Worm (Caenorhabditis elegans): ENCODE results near the gene lbp-3.

- no peak for TF ChIP-seq lsy-2 (tag; optimal IDR thresholded peaks at IDR 0.05)
- TF ChIP-seq nhr-237 (tag; optimal IDR thresholded peaks at IDR 0.05) = no peak
- TF ChIP-seq unc-62 (GFP tag; optimal IDR thresholded peaks at IDR 0.05) = no peak
- TF ChIP-seq unc-120 (tag; optimal IDR thresholded peaks at IDR 0.05; ENCODE audit: poor library complexity, severe bottlenecking) = no peak
- no peak for TF ChIP-seq nhr-28 (tag; optimal IDR thresholded peaks at IDR 0.05)
- TF ChIP-seq ztf-11 (tag; optimal IDR thresholded peaks at IDR 0.05) = no peak
- no peak for TF ChIP-seq lin-13 (tag; optimal IDR thresholded peaks at IDR 0.05)
- TF ChIP-seq pha-4 (tag; optimal IDR thresholded peaks at IDR 0.05) = peak; percentile 88
Observed at ce11 chrX:3226348-3227229, 30.6 kb upstream of the lbp-3 start.
